Fruit fly (Drosophila melanogaster) S2 (cell line): ENCODE measurements around the gene CG13784.

Experiments used
- CG8478 ChIP-seq: fragments of >200 bp; optimal IDR thresholded peaks from 2 replicates; lab custom pipeline; 2018
- CTCF ChIP-seq, 2 experiments: fragments of >200 bp; optimal IDR thresholded peaks; 2 replicates each; lab custom pipeline; 2018

DNA sequence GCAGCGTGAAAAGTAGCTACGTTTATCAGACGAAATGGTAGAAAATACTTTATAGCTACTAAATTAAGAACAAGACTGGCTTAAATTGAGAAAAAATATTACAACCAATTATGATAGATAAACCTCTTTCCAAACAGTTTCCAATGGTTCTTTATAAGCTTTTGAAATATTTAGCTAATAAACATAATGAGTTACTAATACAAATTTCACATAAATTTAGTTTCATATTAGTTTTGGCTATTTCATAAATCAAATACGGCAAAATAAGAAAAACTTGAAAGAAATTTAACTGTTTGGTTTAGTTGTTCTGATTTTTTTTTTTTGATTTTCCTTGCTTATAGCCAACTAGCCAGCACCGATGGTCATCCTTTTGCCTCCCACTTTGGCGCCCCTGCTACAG lies 19.7 kb downstream of the CG13784 start:
- no peak for TF ChIP-seq CTCF (optimal IDR thresholded peaks at IDR 0.05; lab: Kevin White, UChicago)
- no peak for TF ChIP-seq CG8478 (lab: Kevin White, UChicago)
